Fruit fly (Drosophila melanogaster): ENCODE measurements around the gene kuz.
A peak's percentile ranks its signal among the peaks of the same experiment; 100 is the strongest.

The kuz gene

dm6 chr2L:13514262-13514937 lies 35.5 kb upstream of the kuz start (continued):
- TF ChIP-seq E2f2 (GFP tag; IDR thresholded peaks at IDR 0.05) (peak; percentile 45; the same call in 1 of the 2 replicates), CG6813 (GFP tag; optimal IDR thresholded peaks at IDR 0.05) (peak; percentile 4), Gug (GFP tag; IDR thresholded peaks at IDR 0.05) (peak; percentile 60; the same call in 1 of the 4 replicates), gsb (GFP tag; IDR thresholded peaks at IDR 0.05) (peak; percentile 9; the same call in 1 of the 2 replicates), stwl (tag; optimal IDR thresholded peaks at IDR 0.05) (no peak), CG10543 (GFP tag; optimal IDR thresholded peaks at IDR 0.05) (peak; percentile 58), p53 (GFP tag; optimal IDR thresholded peaks at IDR 0.05) (no peak), CG6654 (GFP tag; optimal IDR thresholded peaks at IDR 0.05) (peak; percentile 34), tap (tag; optimal IDR thresholded peaks at IDR 0.05) (peak; percentile 18), lov (optimal IDR thresholded peaks at IDR 0.05) (no peak), lov (GFP tag; IDR thresholded peaks at IDR 0.05) (no peak), HLHmδ (GFP tag; optimal IDR thresholded peaks at IDR 0.05) (no peak), CG9817 (tag; optimal IDR thresholded peaks at IDR 0.05) (peak; percentile 82), CG34376 (GFP tag; optimal IDR thresholded peaks at IDR 0.05) (peak; percentile 18), caup (GFP tag; optimal IDR thresholded peaks at IDR 0.05; ENCODE audit: severe bottlenecking) (peak; percentile 43), dan (GFP tag; IDR thresholded peaks at IDR 0.05) (no peak), CG10654 (GFP tag; optimal IDR thresholded peaks at IDR 0.05) (peak; percentile 34), CG17829 (tag; optimal IDR thresholded peaks at IDR 0.05) (peak; percentile 22), CG7987 (GFP tag; optimal IDR thresholded peaks at IDR 0.05) (no peak), trem (tag; optimal IDR thresholded peaks at IDR 0.05) (no peak), sisA (GFP tag; IDR thresholded peaks at IDR 0.05) (peak; percentile 65), exex (tag; optimal IDR thresholded peaks at IDR 0.05) (peak; percentile 57), HmgZ (tag; optimal IDR thresholded peaks at IDR 0.05) (no peak), zfh2 (GFP tag; optimal IDR thresholded peaks at IDR 0.05) (peak; percentile 68), Hsf (GFP tag; optimal IDR thresholded peaks at IDR 0.05) (peak; percentile 1), slbo (GFP tag; IDR thresholded peaks at IDR 0.05) (peak; percentile 84), row (GFP tag; IDR thresholded peaks at IDR 0.05) (no peak; the same call in none of the 3 replicates), Trl (optimal IDR thresholded peaks at IDR 0.05) (peak in 1 of 2 experiments; percentile 40), Trl (GFP tag; optimal IDR thresholded peaks at IDR 0.05) (no peak), pum (GFP tag; optimal IDR thresholded peaks at IDR 0.05) (no peak), CG12071 (GFP tag; optimal IDR thresholded peaks at IDR 0.05) (peak; percentile 15), CG13296 (GFP tag; optimal IDR thresholded peaks at IDR 0.05) (peak; percentile 46), Hmr (GFP tag; optimal IDR thresholded peaks at IDR 0.05) (peak; percentile 80), ase (GFP tag; IDR thresholded peaks at IDR 0.05) (peak; percentile 22; the same call in 2 of the 3 replicates), kni (GFP tag; optimal IDR thresholded peaks at IDR 0.05) (peak; percentile 15), CG12744 (GFP tag; optimal IDR thresholded peaks at IDR 0.05) (no peak), Dek (tag; optimal IDR thresholded peaks at IDR 0.05) (peak; percentile 44), CG4820 (GFP tag; optimal IDR thresholded peaks at IDR 0.05) (no peak), sug (tag; optimal IDR thresholded peaks at IDR 0.05) (peak; percentile 65), sd (tag; optimal IDR thresholded peaks at IDR 0.05) (peak; percentile 65), Sox102F (GFP tag; optimal IDR thresholded peaks at IDR 0.05) (peak; percentile 57), cad (GFP tag; optimal IDR thresholded peaks at IDR 0.05) (no peak), CG32532 (GFP tag; IDR thresholded peaks at IDR 0.05) (peak; percentile 69; the same call in 1 of the 2 replicates), pfk (GFP tag; optimal IDR thresholded peaks at IDR 0.05) (no peak), jing (GFP tag; optimal IDR thresholded peaks at IDR 0.05) (peak; percentile 13), Hmx (GFP tag; optimal IDR thresholded peaks at IDR 0.05) (no peak), CG10462 (GFP tag; optimal IDR thresholded peaks at IDR 0.05) (no peak), HLH3B (GFP tag; IDR thresholded peaks at IDR 0.05) (peak; percentile 65), zen2 (GFP tag; IDR thresholded peaks at IDR 0.05; ENCODE audit: partially characterized antibody) (no peak), pb (GFP tag; optimal IDR thresholded peaks at IDR 0.05) (no peak)
